Fruit fly (Drosophila melanogaster): ENCODE measurements around the gene Atg18a.

The Atg18a gene

dm6 chr3L:8197779-8198279 is 11.2 kb downstream of the Atg18a start, which contains the start of the genes UbcE2M and Dhps (continued):
- TF ChIP-seq CG12744 (GFP tag; optimal IDR thresholded peaks at IDR 0.05) (peak; percentile 11), CG17802 (tag; optimal IDR thresholded peaks at IDR 0.05) (peak; percentile 16), sc (optimal IDR thresholded peaks at IDR 0.05) (no peak), sc (GFP tag; optimal IDR thresholded peaks at IDR 0.05) (peak; percentile 57), CG3847 (GFP tag; IDR thresholded peaks at IDR 0.05) (peak; percentile 87), lab (GFP tag; optimal IDR thresholded peaks at IDR 0.05) (no peak), sima (GFP tag; optimal IDR thresholded peaks at IDR 0.05) (no peak), Fer2 (tag; optimal IDR thresholded peaks at IDR 0.05) (peak; percentile 76), CG7556 (GFP tag; optimal IDR thresholded peaks at IDR 0.05) (peak; percentile 70), dpn (GFP tag; optimal IDR thresholded peaks at IDR 0.05) (peak; percentile 66), sna (GFP tag; IDR thresholded peaks at IDR 0.05; ENCODE audit: partially characterized antibody) (peak; percentile 60), Asciz (GFP tag; optimal IDR thresholded peaks at IDR 0.05) (no peak)

dm6 chr3L:8202317-8202842 is 15.7 kb downstream of the Atg18a start, which contains the start of the genes CG7366 and CG13679:
Gene CG7366, minus strand, starts transcription at chr3L:8202417.
Gene CG13679, plus strand, starts transcription at chr3L:8202792.
- no peak for TF ChIP-seq Six4 (GFP tag; optimal IDR thresholded peaks at IDR 0.05)
- no peak for TF ChIP-seq pzg (GFP tag; optimal IDR thresholded peaks at IDR 0.05)
- no peak for TF ChIP-seq CG3726 (GFP tag; IDR thresholded peaks at IDR 0.05)
- no peak for TF ChIP-seq ttk (GFP tag; IDR thresholded peaks at IDR 0.05)
- no peak for TF ChIP-seq dmrt99B (tag; optimal IDR thresholded peaks at IDR 0.05)
- no peak for TF ChIP-seq sens-2 (GFP tag; IDR thresholded peaks at IDR 0.05)
- TF ChIP-seq ATbp (GFP tag; optimal IDR thresholded peaks at IDR 0.05): no peak
- no peak for TF ChIP-seq bab2 (GFP tag; optimal IDR thresholded peaks at IDR 0.05)
- TF ChIP-seq gem (tag; optimal IDR thresholded peaks at IDR 0.05): no peak
- TF ChIP-seq dati (GFP tag; IDR thresholded peaks at IDR 0.05): no peak

- TF ChIP-seq gfzf (GFP tag; optimal IDR thresholded peaks at IDR 0.05) (peak; percentile 37), stwl (tag; optimal IDR thresholded peaks at IDR 0.05) (peak; percentile 91), Doc3 (GFP tag; IDR thresholded peaks at IDR 0.05; ENCODE audit: partially characterized antibody) (no peak), repo (GFP tag; optimal IDR thresholded peaks at IDR 0.05) (no peak)
Measured at dm6 chr3L:8210596-8210995, 23.9 kb downstream of the Atg18a start, which contains the start of gene tut. Gene tut, minus strand, starts transcription at chr3L:8210743.

dm6 chr3L:8211590-8211989 is 24.9 kb downstream of the Atg18a start, which contains the start of gene CG8006:
Gene CG8006, plus strand, starts transcription at chr3L:8211890.
- TF ChIP-seq hkb (optimal IDR thresholded peaks at IDR 0.05): no peak
- no peak for TF ChIP-seq hkb (GFP tag; IDR thresholded peaks at IDR 0.05)
- TF ChIP-seq Ets65A (GFP tag): peak; percentile 90

dm6 chr3L:8214980-8215379 is 28.3 kb downstream of the Atg18a start, which contains the start of gene CG8012:
Gene CG8012, plus strand, starts transcription at chr3L:8215280.
- TF ChIP-seq CrebB (tag; optimal IDR thresholded peaks at IDR 0.05): no peak
- TF ChIP-seq CG12104 (GFP tag; optimal IDR thresholded peaks at IDR 0.05): no peak
- TF ChIP-seq Scr (GFP tag; IDR thresholded peaks at IDR 0.05; ENCODE audit: partially characterized antibody): no peak
- TF ChIP-seq ham (GFP tag; IDR thresholded peaks at IDR 0.05): no peak
- no peak for TF ChIP-seq crol (GFP tag; IDR thresholded peaks at IDR 0.05)
- TF ChIP-seq dmrt11E (tag; optimal IDR thresholded peaks at IDR 0.05): no peak
- no peak for TF ChIP-seq Ets65A (GFP tag)
- no peak for TF ChIP-seq lov (optimal IDR thresholded peaks at IDR 0.05)
- no peak for TF ChIP-seq lov (GFP tag; IDR thresholded peaks at IDR 0.05)
- no peak for TF ChIP-seq CG11560 (tag; IDR thresholded peaks at IDR 0.05)

Data from whole organism, embryonic.